Fruit fly (Drosophila melanogaster): Measurements from ENCODE around the gene CG17292.

Gene CG17292

dm6 chr2L:8370364-8371326 is at the start of gene CG17292 (continued):
- peak; percentile 41; the same call in 1 of the 2 replicates for TF ChIP-seq E2f1 (GFP tag; IDR thresholded peaks at IDR 0.05)
- peak; percentile 74 for TF ChIP-seq B-H2 (GFP tag; optimal IDR thresholded peaks at IDR 0.05)
- TF ChIP-seq CG10462 (GFP tag; optimal IDR thresholded peaks at IDR 0.05): no peak
- peak; percentile 63 for TF ChIP-seq CG15269 (tag; optimal IDR thresholded peaks at IDR 0.05)
- 0 out of 2 replicates have a peak, but pooled peaks have one; percentile 10 for TF ChIP-seq CG11696 (GFP tag; IDR thresholded peaks at IDR 0.05)
- peak; percentile 56; the same call in 2 of the 3 replicates for TF ChIP-seq dysf (GFP tag; IDR thresholded peaks at IDR 0.05)
- no peak for TF ChIP-seq crc (GFP tag; optimal IDR thresholded peaks at IDR 0.05)
- peak; percentile 95 for TF ChIP-seq Opbp (GFP tag; IDR thresholded peaks at IDR 0.05; ENCODE audit: partially characterized antibody)
- peak; percentile 66 for TF ChIP-seq gsb-n (tag; optimal IDR thresholded peaks at IDR 0.05)
- TF ChIP-seq abd-A (tag; optimal IDR thresholded peaks at IDR 0.05): peak; percentile 91
- TF ChIP-seq NfI (GFP tag; optimal IDR thresholded peaks at IDR 0.05): peak; percentile 27
- TF ChIP-seq ewg (GFP tag; optimal IDR thresholded peaks at IDR 0.05): peak; percentile 9
- TF ChIP-seq Lim3 (GFP tag; IDR thresholded peaks at IDR 0.05): 0 out of 2 replicates have a peak, but pooled peaks have one; percentile 14
- peak; percentile 67 for TF ChIP-seq ftz-f1 (GFP tag; optimal IDR thresholded peaks at IDR 0.05)
- TF ChIP-seq CG2199 (GFP tag; IDR thresholded peaks at IDR 0.05): no peak
- peak; percentile 43; the same call in 1 of the 2 replicates for TF ChIP-seq CG10366 (GFP tag; IDR thresholded peaks at IDR 0.05)
- TF ChIP-seq Eip74EF (GFP tag; optimal IDR thresholded peaks at IDR 0.05): peak in 1 of 2 experiments; percentile 48
- TF ChIP-seq danr (GFP tag; IDR thresholded peaks at IDR 0.05): no peak
- TF ChIP-seq cad (GFP tag; optimal IDR thresholded peaks at IDR 0.05): no peak
- TF ChIP-seq Bteb2 (GFP tag; optimal IDR thresholded peaks at IDR 0.05): no peak
- no peak for TF ChIP-seq CG1529 (GFP tag; optimal IDR thresholded peaks at IDR 0.05)
- peak; percentile 80 for TF ChIP-seq vnd (GFP tag; IDR thresholded peaks at IDR 0.05; ENCODE audit: partially characterized antibody)
- TF ChIP-seq CG31388 (GFP tag; optimal IDR thresholded peaks at IDR 0.05): no peak
- TF ChIP-seq CG6765 (GFP tag; optimal IDR thresholded peaks at IDR 0.05): peak; percentile 29
- peak; percentile 95 for TF ChIP-seq tna (GFP tag; IDR thresholded peaks at IDR 0.05; ENCODE audit: partially characterized antibody)
- no peak for TF ChIP-seq klu (GFP tag; IDR thresholded peaks at IDR 0.05)
- TF ChIP-seq br (optimal IDR thresholded peaks at IDR 0.05): no peak
- TF ChIP-seq unpg (GFP tag; optimal IDR thresholded peaks at IDR 0.05): peak; percentile 38
- TF ChIP-seq Hsf (GFP tag; optimal IDR thresholded peaks at IDR 0.05): no peak
- TF ChIP-seq vfl (GFP tag; optimal IDR thresholded peaks at IDR 0.05): no peak
- peak; percentile 37; the same call in 1 of the 2 replicates for TF ChIP-seq H2.0 (GFP tag; IDR thresholded peaks at IDR 0.05)
- TF ChIP-seq sna (GFP tag; IDR thresholded peaks at IDR 0.05; ENCODE audit: partially characterized antibody): peak; percentile 89
- peak; percentile 69 for TF ChIP-seq CG13624 (GFP tag; optimal IDR thresholded peaks at IDR 0.05)
- TF ChIP-seq CG6272 (GFP tag; IDR thresholded peaks at IDR 0.05): peak; percentile 49
- peak; percentile 19 for TF ChIP-seq her (GFP tag; optimal IDR thresholded peaks at IDR 0.05)
- no peak for TF ChIP-seq disco-r (GFP tag; optimal IDR thresholded peaks at IDR 0.05)
- no peak for TF ChIP-seq CG18262 (tag; optimal IDR thresholded peaks at IDR 0.05)
- TF ChIP-seq HLHmδ (GFP tag; optimal IDR thresholded peaks at IDR 0.05): no peak
- TF ChIP-seq CG17568 (GFP tag; optimal IDR thresholded peaks at IDR 0.05): no peak
- no peak for TF ChIP-seq CG14965 (GFP tag; optimal IDR thresholded peaks at IDR 0.05; ENCODE audit: borderline replicate concordance)
- no peak for TF ChIP-seq tx (GFP tag; optimal IDR thresholded peaks at IDR 0.05)
- TF ChIP-seq ken (GFP tag; IDR thresholded peaks at IDR 0.05): peak; percentile 62; the same call in 2 of the 3 replicates
- no peak; the same call in 2 of the 3 replicates for TF ChIP-seq Mrtf (GFP tag; IDR thresholded peaks at IDR 0.05)
- TF ChIP-seq CG12236 (GFP tag; optimal IDR thresholded peaks at IDR 0.05): no peak
- TF ChIP-seq hbn (GFP tag; IDR thresholded peaks at IDR 0.05; ENCODE audit: partially characterized antibody): peak; percentile 76
- TF ChIP-seq prd (optimal IDR thresholded peaks at IDR 0.05): no peak
- TF ChIP-seq prd (GFP tag; IDR thresholded peaks at IDR 0.05): peak; percentile 35; the same call in 1 of the 3 replicates
- TF ChIP-seq CG9876 (GFP tag; optimal IDR thresholded peaks at IDR 0.05): no peak
- TF ChIP-seq CG7372 (GFP tag; IDR thresholded peaks at IDR 0.05): peak; percentile 43; the same call in 1 of the 2 replicates
